Worm (Caenorhabditis elegans) whole organism, L3 larva: Measurements from ENCODE around the gene nemt-1.

Source experiments
- ceh-28 ChIP-seq: fragments of 150-350 bp; optimal IDR thresholded peaks from 2 replicates; lab custom pipeline; 2014; ENCODE audit warnings: missing biosample characterization, missing genetic modification reagents, missing genetic modification characterization
- ceh-9 ChIP-seq: sonication (generic microtip); optimal IDR thresholded peaks from 2 replicates; lab custom pipeline; 2018; ENCODE audit warnings: missing biosample characterization, missing genetic modification characterization
- egl-27 ChIP-seq: sonication (generic microtip); optimal IDR thresholded peaks from 4 replicates; lab custom pipeline; 2017; ENCODE audit warnings: missing biosample characterization, missing genetic modification reagents, missing genetic modification characterization
- elt-2 ChIP-seq: sonication (generic microtip); optimal IDR thresholded peaks from 2 replicates; lab custom pipeline; 2016; ENCODE audit warnings: missing genetic modification reagents, mild to moderate bottlenecking, missing genetic modification characterization, missing compliant biosample characterization
- elt-3 ChIP-seq, 3 experiments: fragments of 150-350 bp in 1 of 3; sonication (generic microtip) in 2 of 3; optimal IDR thresholded peaks; 2 replicates in 2 of 3; 4 replicates in 1 of 3; lab custom pipeline; 2014 to 2017; ENCODE audit warnings: missing biosample characterization in 3 of 3, missing genetic modification characterization in 3 of 3
- lin-39 ChIP-seq: fragments of 150-350 bp; optimal IDR thresholded peaks from 2 replicates; lab custom pipeline; 2018; ENCODE audit warnings: missing biosample characterization, missing genetic modification reagents, missing genetic modification characterization
- mml-1 ChIP-seq: fragments of 150-350 bp; sonication (generic microtip); optimal IDR thresholded peaks from 3 replicates; lab custom pipeline; 2014; ENCODE audit warnings: missing biosample characterization, missing genetic modification characterization
- nhr-28 ChIP-seq: fragments of 150-350 bp; optimal IDR thresholded peaks from 2 replicates; lab custom pipeline; 2014; ENCODE audit warnings: missing biosample characterization, missing genetic modification characterization
- nhr-77 ChIP-seq: fragments of 150-350 bp; optimal IDR thresholded peaks from 2 replicates; lab custom pipeline; 2014; ENCODE audit warnings: missing biosample characterization, missing genetic modification characterization
- snpc-4 ChIP-seq: fragments of 150-350 bp; optimal IDR thresholded peaks from 2 replicates; lab custom pipeline; 2014; ENCODE audit warnings: missing biosample characterization, missing genetic modification characterization
- unc-39 ChIP-seq: sonication (generic microtip); optimal IDR thresholded peaks from 4 replicates; lab custom pipeline; 2017; ENCODE audit warnings: missing biosample characterization, missing genetic modification characterization
- ztf-11 ChIP-seq: fragments of 150-350 bp; optimal IDR thresholded peaks from 2 replicates; lab custom pipeline; 2014; ENCODE audit warnings: missing biosample characterization, missing genetic modification characterization

ce11 chrIV:9335552-9336251, 16.5 kb upstream of the nemt-1 start, which contains the start of the genes coa-4 and T20D3.14:
- TF ChIP-seq nhr-28 (no peak), egl-27 (tag; lab: Kevin White, UChicago) (no peak), elt-3 (tag; optimal IDR thresholded peaks at IDR 0.05; lab: Kevin White, UChicago) (no peak), snpc-4 (tag; lab: Kevin White, UChicago) (peak; percentile 27), ceh-28 (tag; lab: Kevin White, UChicago) (no peak), unc-39 (no peak), nhr-77 (tag; lab: Kevin White, UChicago) (no peak), mml-1 (tag; lab: Kevin White, UChicago) (no peak), lin-39 (no peak), ztf-11 (tag; lab: Kevin White, UChicago) (no peak), ceh-9 (tag; lab: Kevin White, UChicago) (no peak), elt-2 (tag; lab: Kevin White, UChicago) (peak; percentile 75)
